Worm (Caenorhabditis elegans) whole organism, mixed stage, embryonic: ENCODE results near the gene brc-2.

Experiments used
- blmp-1 ChIP-seq: fragments of 150-350 bp; optimal IDR thresholded peaks from 2 replicates; lab custom pipeline; 2014; ENCODE audit warnings: missing biosample characterization, missing genetic modification characterization
- ceh-39 ChIP-seq: fragments of 150-350 bp; optimal IDR thresholded peaks from 2 replicates; lab custom pipeline; 2014; ENCODE audit warnings: missing biosample characterization, missing genetic modification characterization
- ceh-83 ChIP-seq: fragments of 200-800 bp; sonication (Bioruptor generic); optimal IDR thresholded peaks from 2 replicates; lab custom pipeline; 2018; ENCODE audit warnings: mild to moderate bottlenecking, missing genetic modification characterization, missing compliant biosample characterization
- ces-1 ChIP-seq: fragments of 150-350 bp; optimal IDR thresholded peaks from 2 replicates; lab custom pipeline; 2014; ENCODE audit warnings: missing biosample characterization, missing genetic modification reagents, missing genetic modification characterization
- cnd-1 ChIP-seq: fragments of 200-800 bp; sonication (Bioruptor generic); optimal IDR thresholded peaks from 2 replicates; lab custom pipeline; 2018; ENCODE audit warnings: mild to moderate bottlenecking, missing genetic modification characterization, missing compliant biosample characterization
- drap-1 ChIP-seq: fragments of 200-800 bp; sonication (Bioruptor generic); optimal IDR thresholded peaks from 3 replicates; lab custom pipeline; 2018; ENCODE audit warnings: mild to moderate bottlenecking, missing genetic modification characterization, missing compliant biosample characterization
- elt-1 ChIP-seq: sonication (generic microtip); optimal IDR thresholded peaks from 2 replicates; lab custom pipeline; 2017; ENCODE audit warnings: missing genetic modification characterization, mild to moderate bottlenecking, missing compliant biosample characterization, antibody characterized with exemption, moderate library complexity, borderline replicate concordance; ENCODE audit not compliant: insufficient read depth
- elt-3 ChIP-seq: fragments of 150-350 bp; optimal IDR thresholded peaks from 2 replicates; lab custom pipeline; 2014; ENCODE audit warnings: missing biosample characterization, missing genetic modification characterization
- flh-1 ChIP-seq: fragments of 200-800 bp; sonication (Bioruptor generic); optimal IDR thresholded peaks from 2 replicates; lab custom pipeline; 2018; ENCODE audit warnings: mild to moderate bottlenecking, missing genetic modification characterization, moderate library complexity, missing compliant biosample characterization
- lin-13 ChIP-seq: fragments of 150-350 bp; optimal IDR thresholded peaks from 2 replicates; lab custom pipeline; 2014; ENCODE audit warnings: missing biosample characterization, missing genetic modification characterization
- lsy-2 ChIP-seq: fragments of 150-350 bp; optimal IDR thresholded peaks from 2 replicates; lab custom pipeline; 2014; ENCODE audit warnings: missing biosample characterization, missing genetic modification characterization
- mab-5 ChIP-seq: fragments of 150-350 bp; optimal IDR thresholded peaks from 2 replicates; lab custom pipeline; 2014; ENCODE audit warnings: missing biosample characterization, missing genetic modification characterization
- mep-1 ChIP-seq: fragments of 150-350 bp; optimal IDR thresholded peaks from 2 replicates; lab custom pipeline; 2017; ENCODE audit warnings: missing biosample characterization, missing genetic modification reagents, missing genetic modification characterization, inconsistent platforms
- nhr-12 ChIP-seq: fragments of 150-350 bp; optimal IDR thresholded peaks from 2 replicates; lab custom pipeline; 2014; ENCODE audit warnings: missing biosample characterization, missing genetic modification characterization
- nhr-2 ChIP-seq: fragments of 150-350 bp; optimal IDR thresholded peaks from 2 replicates; lab custom pipeline; 2014; ENCODE audit warnings: missing biosample characterization, missing genetic modification characterization
- nhr-237 ChIP-seq: fragments of 150-350 bp; optimal IDR thresholded peaks from 2 replicates; lab custom pipeline; 2014; ENCODE audit warnings: missing biosample characterization, missing genetic modification characterization
- nhr-28 ChIP-seq: fragments of 150-350 bp; optimal IDR thresholded peaks from 2 replicates; lab custom pipeline; 2014; ENCODE audit warnings: missing biosample characterization, missing genetic modification characterization
- pha-4 ChIP-seq: fragments of 150-350 bp; optimal IDR thresholded peaks from 2 replicates; lab custom pipeline; 2018; ENCODE audit warnings: missing biosample characterization, missing genetic modification reagents, missing genetic modification characterization
- snpc-4 ChIP-seq: fragments of 150-350 bp; optimal IDR thresholded peaks from 2 replicates; lab custom pipeline; 2014; ENCODE audit warnings: missing biosample characterization, missing genetic modification characterization
- sptf-1 ChIP-seq: sonication (generic microtip); optimal IDR thresholded peaks from 2 replicates; lab custom pipeline; 2017; ENCODE audit warnings: mild to moderate bottlenecking, missing genetic modification characterization, moderate library complexity, missing compliant biosample characterization
- tbx-8 ChIP-seq: fragments of 200-800 bp; sonication (Bioruptor generic); optimal IDR thresholded peaks from 2 replicates; lab custom pipeline; 2018; ENCODE audit warnings: mild to moderate bottlenecking, missing genetic modification characterization, moderate library complexity, missing compliant biosample characterization
- unc-120 ChIP-seq: sonication (generic microtip); optimal IDR thresholded peaks from 2 replicates; lab custom pipeline; 2017; ENCODE audit warnings: missing genetic modification characterization, missing compliant biosample characterization; ENCODE audit not compliant: poor library complexity, severe bottlenecking
- unc-62 ChIP-seq: fragments of 150-350 bp; optimal IDR thresholded peaks from 2 replicates; lab custom pipeline; 2014; ENCODE audit warnings: missing biosample characterization, missing genetic modification reagents, missing genetic modification characterization

Gene brc-2

ce11 chrIII:6869996-6870395, 32.9 kb downstream of the brc-2 start, which contains the start of gene K04C2.8:
TSS of gene K04C2.8 (plus strand) at chrIII:6870296.
- TF ChIP-seq snpc-4 (tag; lab: Kevin White, UChicago): no peak
- no peak for TF ChIP-seq tbx-8
- TF ChIP-seq, all 35 proteins: peak for 0

DNA sequence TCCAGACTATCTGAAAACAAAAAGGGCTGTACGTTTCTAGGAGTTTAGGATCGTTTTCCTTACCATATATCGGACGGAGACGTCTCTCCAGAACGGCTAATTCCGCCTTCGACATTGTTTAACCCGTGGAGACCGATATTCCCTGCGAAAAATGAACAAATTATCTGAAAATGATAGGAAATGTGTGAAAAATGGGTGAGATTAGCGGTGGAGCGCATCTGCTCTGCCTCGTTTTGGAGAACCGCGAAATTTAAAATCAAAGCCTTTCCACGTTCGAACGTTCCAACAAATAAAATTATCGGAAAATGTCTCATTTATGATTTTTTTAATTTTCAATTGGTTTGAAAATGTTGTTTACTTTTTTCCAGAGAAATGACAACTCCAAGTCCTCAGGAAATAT, 33.6 kb downstream of the brc-2 start, which contains the start of the genes cra-1 and kbp-1:
Gene cra-1 (minus strand): TSS at position 193 of the 400 bp plus-strand sequence.
Gene kbp-1 (plus strand): TSS at position 366 of the 400 bp plus-strand sequence.
- TF ChIP-seq unc-120 (tag; lab: Kevin White, UChicago) (peak; percentile 85), tbx-8 (no peak), lin-13 (peak; percentile 11), unc-62 (GFP tag; lab: Kevin White, UChicago) (no peak), pha-4 (no peak), elt-3 (no peak), ceh-83 (GFP tag; lab: Kevin White, UChicago) (no peak), mep-1 (peak; percentile 58), lsy-2 (tag; lab: Kevin White, UChicago) (peak; percentile 48), sptf-1 (tag; lab: Kevin White, UChicago) (no peak), nhr-2 (tag; lab: Kevin White, UChicago) (no peak), nhr-12 (tag; lab: Kevin White, UChicago) (no peak), drap-1 (GFP tag; lab: Kevin White, UChicago) (no peak)

ce11 chrIII:6863901-6864300, 39.0 kb downstream of the brc-2 start, which contains the start of gene sma-3:
TSS of gene sma-3 (minus strand) at chrIII:6863968.
- TF ChIP-seq mep-1 (no peak), blmp-1 (peak; percentile 47)
- TF ChIP-seq, all 35 proteins: peak for 1

DNA sequence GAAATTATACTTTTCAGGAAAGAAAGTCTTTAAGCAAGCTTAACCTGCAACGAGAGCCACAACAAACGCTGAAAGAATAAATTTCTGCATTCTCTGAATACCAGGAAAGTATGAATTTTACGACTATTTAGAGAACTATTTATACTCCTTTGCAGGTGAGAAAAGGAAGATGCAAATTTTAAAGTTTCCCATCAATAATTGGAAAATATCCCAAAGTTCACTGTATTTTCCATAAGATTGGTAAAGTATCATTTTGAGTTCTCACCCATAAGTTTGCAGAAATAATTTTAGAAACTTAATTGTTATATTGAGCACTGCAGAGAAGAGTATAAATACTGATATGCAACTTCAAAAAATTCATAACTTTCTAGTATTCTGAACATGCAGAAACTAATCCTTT, 43.4 kb downstream of the brc-2 start, which contains the start of gene clec-158:
Gene clec-158 (minus strand): TSS at position 101 of the 400 bp plus-strand sequence.
- no peak for TF ChIP-seq elt-1

DNA sequence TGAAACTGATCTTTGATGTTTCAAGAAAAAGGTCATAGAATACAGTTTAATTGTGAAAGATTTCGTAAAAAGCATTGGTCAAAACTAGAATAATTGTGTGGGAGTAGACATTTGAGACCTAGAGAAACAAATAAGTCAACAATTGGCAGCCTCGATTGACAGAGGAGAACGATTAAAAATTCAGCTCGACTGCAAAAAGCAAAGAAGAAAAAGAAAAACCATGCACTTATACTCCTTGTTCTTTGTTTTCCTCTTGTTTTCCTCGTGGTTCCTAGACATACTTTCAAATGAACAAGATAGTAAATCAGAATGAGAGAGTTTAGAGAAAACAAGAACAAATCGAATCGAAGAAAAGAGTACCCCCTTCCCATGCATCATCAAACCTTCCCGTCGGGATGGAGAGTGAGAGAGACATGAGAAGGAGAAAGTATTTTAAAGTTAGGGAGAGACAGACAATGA, 45.5 kb downstream of the brc-2 start:
- TF ChIP-seq nhr-2 (tag; lab: Kevin White, UChicago) (no peak), elt-3 (no peak)

DNA sequence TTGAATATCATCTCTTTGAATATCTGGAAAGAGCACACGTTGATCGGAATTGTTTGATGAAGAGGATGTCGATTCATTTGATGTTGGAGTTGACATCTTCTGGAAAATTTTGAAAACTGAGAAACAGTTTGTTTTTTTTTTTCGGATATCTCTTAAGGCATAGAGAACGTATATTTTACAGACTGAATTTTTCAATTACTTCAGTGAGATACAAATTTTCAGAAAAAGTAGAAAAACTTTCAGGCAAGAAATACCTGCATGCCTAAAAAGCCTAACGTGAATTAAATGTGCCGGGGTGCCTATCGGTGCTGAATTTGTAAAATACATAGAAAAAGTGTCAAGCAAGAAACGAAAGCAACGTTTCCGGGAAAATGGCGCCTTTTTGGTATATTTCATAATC, 46.2 kb downstream of the brc-2 start, which contains the start of gene zak-1:
Gene zak-1 (minus strand): TSS at position 101 of the 400 bp plus-strand sequence.
- TF ChIP-seq flh-1 (GFP tag; lab: Kevin White, UChicago) (no peak), ceh-39 (tag; lab: Kevin White, UChicago) (no peak), nhr-237 (tag; lab: Kevin White, UChicago) (no peak), unc-62 (GFP tag; lab: Kevin White, UChicago) (no peak), ces-1 (GFP tag; lab: Kevin White, UChicago) (no peak), mab-5 (tag; lab: Kevin White, UChicago) (no peak), cnd-1 (no peak), nhr-28 (no peak), unc-120 (tag; lab: Kevin White, UChicago) (no peak)
